Worm (Caenorhabditis elegans): ENCODE measurements around the gene pph-4.2.

- no peak for TF ChIP-seq elt-3 (tag; optimal IDR thresholded peaks at IDR 0.05)
- TF ChIP-seq ceh-82 (tag; optimal IDR thresholded peaks at IDR 0.05) = no peak
- TF ChIP-seq ama-1 (optimal IDR thresholded peaks at IDR 0.05) = no peak
- TF ChIP-seq zag-1 (tag; optimal IDR thresholded peaks at IDR 0.05) = no peak
- TF ChIP-seq nhr-84 (tag; optimal IDR thresholded peaks at IDR 0.05) = no peak
- TF ChIP-seq lsy-2 (tag; optimal IDR thresholded peaks at IDR 0.05) = no peak
- no peak for TF ChIP-seq ztf-4 (tag; optimal IDR thresholded peaks at IDR 0.05)
- no peak for TF ChIP-seq nhr-85 (tag)
- no peak for TF ChIP-seq lin-13 (GFP tag; optimal IDR thresholded peaks at IDR 0.05)
- no peak for TF ChIP-seq Y116A8C.19 (tag; optimal IDR thresholded peaks at IDR 0.05; ENCODE audit: borderline replicate concordance)
- no peak for TF ChIP-seq snpc-4 (tag; optimal IDR thresholded peaks at IDR 0.05)
- no peak for TF ChIP-seq fos-1 (tag; optimal IDR thresholded peaks at IDR 0.05)
These were observed 33.3 kb upstream of the pph-4.2 start for ce11 chrIII:12410304-12410703.
